Worm (Caenorhabditis elegans) whole organism, early embryonic: ENCODE data around the gene spcs-2.

Experiments used
- ama-1 ChIP-seq: fragments of 150-350 bp; optimal IDR thresholded peaks from 2 replicates; lab custom pipeline; 2014
- ceh-13 ChIP-seq: fragments of 200-800 bp; sonication (Bioruptor generic); optimal IDR thresholded peaks from 2 replicates; lab custom pipeline; 2018; ENCODE audit warnings: mild to moderate bottlenecking, missing genetic modification characterization, missing compliant biosample characterization
- tbx-37 ChIP-seq: fragments of 200-800 bp; sonication (Bioruptor generic); conservative IDR thresholded peaks from 2 replicates; pipeline ENCODE4 v1.3.6; 2022; ENCODE audit warnings: missing genetic modification reagents, missing genetic modification characterization, missing compliant biosample characterization
- tra-4 ChIP-seq: sonication (generic microtip); optimal IDR thresholded peaks from 2 replicates; lab custom pipeline; 2017; ENCODE audit warnings: missing genetic modification characterization, missing compliant biosample characterization

ce11 chrIII:12848981-12849589 lies 25.7 kb upstream of the spcs-2 start:
- no peak for TF ChIP-seq ama-1 (lab: Kevin White, UChicago)
- TF ChIP-seq tbx-37 (GFP tag; lab: Robert Waterston, UW), result no peak
- TF ChIP-seq ceh-13 (GFP tag; lab: Kevin White, UChicago), result no peak
- TF ChIP-seq tra-4, result no peak
